Worm (Caenorhabditis elegans): ENCODE measurements around the gene W10G6.6.

ce11 chrX:16244764-16245244 is 5.8 kb downstream of the W10G6.6 start, which contains the start of gene W10G6.1:
- no peak for TF ChIP-seq egl-18 (GFP tag; IDR thresholded peaks at IDR 0.05)
- no peak for TF ChIP-seq unc-62 (GFP tag; optimal IDR thresholded peaks at IDR 0.05)
- TF ChIP-seq Y56A3A.18 (GFP tag; IDR thresholded peaks at IDR 0.05), result no peak
- TF ChIP-seq lir-1 (GFP tag; conservative IDR thresholded peaks at IDR 0.05), result no peak
- TF ChIP-seq athp-1 (tag; optimal IDR thresholded peaks at IDR 0.05), result no peak
- no peak for TF ChIP-seq let-607 (tag; optimal IDR thresholded peaks at IDR 0.05)
- TF ChIP-seq dox-1 (GFP tag; IDR thresholded peaks at IDR 0.05), result no peak
- no peak for TF ChIP-seq attf-5 (GFP tag; optimal IDR thresholded peaks at IDR 0.05)
- TF ChIP-seq ama-1 (optimal IDR thresholded peaks at IDR 0.05), result no peak
- no peak for TF ChIP-seq ama-1 (GFP tag; optimal IDR thresholded peaks at IDR 0.05)
- TF ChIP-seq B0261.1 (tag; optimal IDR thresholded peaks at IDR 0.05), result no peak
- no peak for TF ChIP-seq lsl-1 (GFP tag; optimal IDR thresholded peaks at IDR 0.05)
- TF ChIP-seq attf-3 (GFP tag; conservative IDR thresholded peaks at IDR 0.05), result no peak
- no peak for TF ChIP-seq D2030.7 (GFP tag; IDR thresholded peaks at IDR 0.05)
- TF ChIP-seq sea-2 (GFP tag; IDR thresholded peaks at IDR 0.05), result no peak
